Worm (Caenorhabditis elegans) whole organism, young adult: ENCODE data around the gene dct-12.

Source experiments
- D2030.7 ChIP-seq: fragments of 200-800 bp; sonication (Bioruptor generic); IDR thresholded peaks from 2 replicates; pipeline ENCODE4 v1.3.6; 2022; ENCODE audit warnings: missing genetic modification reagents, missing genetic modification characterization, missing compliant biosample characterization
- F33H1.4 ChIP-seq: fragments of 200-800 bp; sonication (Bioruptor generic); IDR thresholded peaks from 2 replicates; pipeline ENCODE4 v1.3.6; 2022; ENCODE audit warnings: missing genetic modification reagents, missing genetic modification characterization, missing compliant biosample characterization
- F49E8.2 ChIP-seq: sonication (generic microtip); optimal IDR thresholded peaks from 3 replicates; lab custom pipeline; 2017; ENCODE audit warnings: missing genetic modification characterization, mild to moderate bottlenecking, missing compliant biosample characterization, antibody characterized with exemption, moderate library complexity; ENCODE audit not compliant: insufficient read depth
- K11D2.4 ChIP-seq: fragments of 200-800 bp; sonication (Bioruptor generic); IDR thresholded peaks from 2 replicates; pipeline ENCODE4 v1.3.6; 2022; ENCODE audit warnings: missing genetic modification reagents, missing genetic modification characterization, missing compliant biosample characterization
- K12H6.12 ChIP-seq: fragments of 200-800 bp; sonication (Bioruptor generic); optimal IDR thresholded peaks from 2 replicates; lab custom pipeline; 2018; ENCODE audit warnings: mild to moderate bottlenecking, missing genetic modification characterization, missing compliant biosample characterization
- Y53G8AR.9 ChIP-seq: fragments of 200-800 bp; sonication (Bioruptor generic); conservative IDR thresholded peaks from 2 replicates; pipeline ENCODE4 v1.3.6; 2022; ENCODE audit warnings: missing genetic modification reagents, missing genetic modification characterization, missing compliant biosample characterization
- aptf-2 ChIP-seq: fragments of 200-800 bp; sonication (Bioruptor generic); conservative IDR thresholded peaks from 2 replicates; pipeline ENCODE4 v1.3.6; 2022; ENCODE audit warnings: missing genetic modification reagents, missing genetic modification characterization, missing compliant biosample characterization
- athp-1 ChIP-seq: sonication (generic microtip); optimal IDR thresholded peaks from 2 replicates; lab custom pipeline; 2017; ENCODE audit warnings: mild to moderate bottlenecking, missing genetic modification characterization, missing compliant biosample characterization
- attf-3 ChIP-seq: fragments of 200-800 bp; sonication (Bioruptor generic); conservative IDR thresholded peaks from 2 replicates; pipeline ENCODE4 v1.3.6; 2022; ENCODE audit warnings: missing genetic modification reagents, missing genetic modification characterization, missing compliant biosample characterization
- attf-5 ChIP-seq: fragments of 200-800 bp; sonication (Bioruptor generic); optimal IDR thresholded peaks from 2 replicates; lab custom pipeline; 2018; ENCODE audit warnings: mild to moderate bottlenecking, missing genetic modification characterization, missing compliant biosample characterization
- ceh-100 ChIP-seq: fragments of 200-800 bp; sonication (Bioruptor generic); IDR thresholded peaks from 2 replicates; pipeline ENCODE4 v1.3.6; 2022; ENCODE audit warnings: missing genetic modification reagents, missing genetic modification characterization, missing compliant biosample characterization
- ceh-27 ChIP-seq: fragments of 200-800 bp; sonication (Bioruptor generic); optimal IDR thresholded peaks from 2 replicates; lab custom pipeline; 2018; ENCODE audit warnings: mild to moderate bottlenecking, missing genetic modification characterization, moderate library complexity, missing compliant biosample characterization
- ceh-79 ChIP-seq: sonication (generic microtip); optimal IDR thresholded peaks from 2 replicates; lab custom pipeline; 2017; ENCODE audit warnings: mild to moderate bottlenecking, missing genetic modification characterization, missing compliant biosample characterization
- ceh-91 ChIP-seq: fragments of 200-800 bp; sonication (Bioruptor generic); IDR thresholded peaks from 2 replicates; pipeline ENCODE4 v1.3.6; 2022; ENCODE audit warnings: missing genetic modification reagents, missing genetic modification characterization, missing compliant biosample characterization
- dox-1 ChIP-seq: fragments of 200-800 bp; sonication (Bioruptor generic); IDR thresholded peaks from 2 replicates; pipeline ENCODE4 v1.3.6; 2022; ENCODE audit warnings: missing genetic modification reagents, missing genetic modification characterization, missing compliant biosample characterization
- dpff-1 ChIP-seq: sonication (generic microtip); optimal IDR thresholded peaks from 2 replicates; lab custom pipeline; 2017; ENCODE audit warnings: mild to moderate bottlenecking, missing genetic modification characterization, missing compliant biosample characterization
- dpl-1 ChIP-seq: fragments of 150-350 bp; optimal IDR thresholded peaks from 2 replicates; lab custom pipeline; 2014; ENCODE audit warnings: missing biosample characterization, missing genetic modification reagents, missing genetic modification characterization
- efl-1 ChIP-seq: fragments of 150-350 bp; optimal IDR thresholded peaks from 2 replicates; lab custom pipeline; 2014; ENCODE audit warnings: missing biosample characterization, missing genetic modification reagents, missing genetic modification characterization
- hmg-1.2 ChIP-seq: fragments of 200-800 bp; sonication (Bioruptor generic); IDR thresholded peaks from 2 replicates; pipeline ENCODE4 v1.3.6; 2022; ENCODE audit warnings: missing genetic modification reagents, missing genetic modification characterization, missing compliant biosample characterization
- hsf-1 ChIP-seq: fragments of 200-800 bp; sonication (Bioruptor generic); IDR thresholded peaks from 2 replicates; pipeline ENCODE4 v1.3.6; 2022; ENCODE audit warnings: missing genetic modification reagents, missing genetic modification characterization, missing compliant biosample characterization
- lin-35 ChIP-seq, 3 experiments: fragments of 150-350 bp in 2 of 3; sonication (generic microtip) in 1 of 3; optimal IDR thresholded peaks; 2 replicates each; lab custom pipeline; 2014 to 2018; ENCODE audit warnings: missing biosample characterization in 3 of 3, missing genetic modification characterization in 3 of 3, missing genetic modification reagents in 3 of 3
- lin-40 ChIP-seq: sonication (generic microtip); optimal IDR thresholded peaks from 2 replicates; lab custom pipeline; 2016; ENCODE audit warnings: missing genetic modification characterization, mild to moderate bottlenecking, missing compliant biosample characterization, missing genotype, missing genetic modification reagents
- lin-54 ChIP-seq: fragments of 200-800 bp; sonication (Bioruptor generic); optimal IDR thresholded peaks from 2 replicates; lab custom pipeline; 2018; ENCODE audit warnings: mild to moderate bottlenecking, missing genetic modification characterization, missing compliant biosample characterization
- lir-1 ChIP-seq: fragments of 200-800 bp; sonication (Bioruptor generic); conservative IDR thresholded peaks from 2 replicates; pipeline ENCODE4 v1.3.6; 2022; ENCODE audit warnings: missing genetic modification reagents, missing genetic modification characterization, missing compliant biosample characterization
- lsl-1 ChIP-seq: fragments of 200-800 bp; sonication (Bioruptor generic); optimal IDR thresholded peaks from 2 replicates; lab custom pipeline; 2018; ENCODE audit warnings: mild to moderate bottlenecking, missing genetic modification characterization, moderate library complexity, missing compliant biosample characterization
- madf-6 ChIP-seq: fragments of 200-800 bp; sonication (Bioruptor generic); IDR thresholded peaks from 2 replicates; pipeline ENCODE4 v1.3.6; 2022; ENCODE audit warnings: missing genetic modification reagents, missing genetic modification characterization, missing compliant biosample characterization
- madf-8 ChIP-seq: fragments of 200-800 bp; sonication (Bioruptor generic); conservative IDR thresholded peaks from 2 replicates; pipeline ENCODE4 v1.3.6; 2022; ENCODE audit warnings: missing genetic modification reagents, missing genetic modification characterization, missing compliant biosample characterization
- mcd-1 ChIP-seq: fragments of 200-800 bp; sonication (Bioruptor generic); IDR thresholded peaks from 2 replicates; pipeline ENCODE4 v1.3.6; 2022; ENCODE audit warnings: missing genetic modification reagents, missing genetic modification characterization, missing compliant biosample characterization
- nhr-80 ChIP-seq: sonication (generic microtip); optimal IDR thresholded peaks from 2 replicates; lab custom pipeline; 2016; ENCODE audit warnings: missing genetic modification characterization, missing compliant biosample characterization
- pbrm-1 ChIP-seq: fragments of 200-800 bp; sonication (Bioruptor generic); IDR thresholded peaks from 2 replicates; pipeline ENCODE4 v1.3.6; 2022; ENCODE audit warnings: missing genetic modification reagents, missing genetic modification characterization, missing compliant biosample characterization
- pha-4 ChIP-seq: fragments of 150-350 bp; sonication (generic microtip); optimal IDR thresholded peaks from 2 replicates; lab custom pipeline; 2014; ENCODE audit warnings: missing biosample characterization, missing genetic modification reagents, missing genetic modification characterization
- rcor-1 ChIP-seq: fragments of 200-800 bp; sonication (Bioruptor generic); IDR thresholded peaks from 2 replicates; pipeline ENCODE4 v1.3.6; 2022; ENCODE audit warnings: missing genetic modification reagents, missing genetic modification characterization, missing compliant biosample characterization
- snpc-1.1 ChIP-seq: sonication (generic microtip); optimal IDR thresholded peaks from 2 replicates; lab custom pipeline; 2017; ENCODE audit warnings: missing genetic modification characterization, mild to moderate bottlenecking, missing compliant biosample characterization, antibody characterized with exemption, moderate library complexity, missing genotype, missing genetic modification reagents; ENCODE audit not compliant: insufficient read depth
- snpc-1.3 ChIP-seq: sonication (generic microtip); optimal IDR thresholded peaks from 2 replicates; lab custom pipeline; 2017; ENCODE audit warnings: missing genetic modification characterization, mild to moderate bottlenecking, missing compliant biosample characterization, antibody characterized with exemption, moderate library complexity, missing genotype, missing genetic modification reagents; ENCODE audit not compliant: insufficient read depth
- snpc-4 ChIP-seq, 5 experiments: fragments of 150-350 bp in 1 of 5; sonication (generic microtip) in 4 of 5; optimal IDR thresholded peaks; 2 replicates each; lab custom pipeline; 2014 to 2018; ENCODE audit warnings: missing genetic modification characterization in 5 of 5, missing biosample characterization in 3 of 5, antibody characterized with exemption in 2 of 5, mild to moderate bottlenecking in 2 of 5, missing compliant biosample characterization in 2 of 5, missing genotype in 2 of 5, moderate library complexity in 2 of 5, missing genetic modification reagents in 1 of 5
- tbp1 ChIP-seq: fragments of 200-800 bp; sonication (Bioruptor generic); optimal IDR thresholded peaks from 2 replicates; lab custom pipeline; 2018; ENCODE audit warnings: mild to moderate bottlenecking, missing genetic modification characterization, missing compliant biosample characterization
- xnd-1 ChIP-seq: sonication (generic microtip); optimal IDR thresholded peaks from 2 replicates; lab custom pipeline; 2016; ENCODE audit warnings: missing genotype, missing genetic modification reagents, missing genetic modification characterization, missing compliant biosample characterization
- ztf-28 ChIP-seq: fragments of 200-800 bp; sonication (Bioruptor generic); IDR thresholded peaks from 2 replicates; pipeline ENCODE4 v1.3.6; 2022; ENCODE audit warnings: missing genetic modification reagents, missing genetic modification characterization, missing compliant biosample characterization

The dct-12 gene

DNA sequence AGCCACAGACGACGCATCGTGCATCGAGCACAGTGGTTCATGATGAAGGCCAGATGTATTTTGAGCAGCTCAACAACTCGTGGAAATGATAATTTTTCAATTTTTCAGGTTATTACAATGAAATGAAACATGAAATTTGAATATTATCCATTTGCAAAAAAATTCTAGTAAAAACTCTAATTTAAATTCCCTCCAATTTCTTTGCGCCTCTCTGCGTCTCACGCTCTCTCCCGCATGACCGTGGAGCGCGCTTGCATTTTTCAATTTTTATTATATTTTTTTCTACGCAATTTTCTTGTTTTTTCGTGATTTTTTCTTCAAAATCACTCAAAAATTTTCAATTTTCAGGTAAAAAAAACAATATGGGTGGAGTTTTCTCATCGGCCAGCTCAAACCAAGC is 27.2 kb upstream of the dct-12 start, which contains the start of gene tag-281:
Gene tag-281 (plus strand): TSS at position 340 of the 400 bp plus-strand sequence.
- TF ChIP-seq lir-1 (GFP tag; lab: Robert Waterston, UW) (0 out of 2 replicates have a peak, but pooled peaks have one; percentile 14), lin-35 (GFP tag; optimal IDR thresholded peaks at IDR 0.05; lab: Kevin White, UChicago) (peak; percentile 36 to 96 (median 75)), efl-1 (peak; percentile 87), mcd-1 (GFP tag; lab: Robert Waterston, UW) (peak; percentile 98), ceh-91 (GFP tag; lab: Robert Waterston, UW) (peak; percentile 35; the same call in 1 of the 2 replicates), dpff-1 (tag; lab: Kevin White, UChicago) (no peak), F49E8.2 (tag; lab: Kevin White, UChicago) (peak; percentile 41), snpc-1.1 (tag; lab: Kevin White, UChicago) (peak; percentile 39), ceh-27 (GFP tag; lab: Kevin White, UChicago) (no peak), hsf-1 (GFP tag; lab: Robert Waterston, UW) (peak; percentile 53), attf-5 (GFP tag; lab: Kevin White, UChicago) (peak; percentile 73), lin-54 (peak; percentile 97), D2030.7 (GFP tag; lab: Robert Waterston, UW) (peak; percentile 28; the same call in 1 of the 2 replicates), dox-1 (GFP tag; lab: Robert Waterston, UW) (peak; percentile 56; the same call in 1 of the 2 replicates), F33H1.4 (GFP tag; lab: Robert Waterston, UW) (peak; percentile 73), pbrm-1 (GFP tag; lab: Robert Waterston, UW) (peak; percentile 66; the same call in 1 of the 2 replicates), dpl-1 (peak; percentile 89), tbp1 (GFP tag; lab: Kevin White, UChicago) (peak; percentile 56), madf-8 (GFP tag; lab: Robert Waterston, UW) (peak; percentile 32; the same call in 1 of the 2 replicates), xnd-1 (peak; percentile 52), ceh-100 (GFP tag; lab: Robert Waterston, UW) (no peak; the same call in 1 of the 2 replicates), pha-4 (tag; lab: Kevin White, UChicago) (peak; percentile 44), rcor-1 (peak; percentile 59), hmg-1.2 (peak; percentile 100), snpc-4 (GFP tag; optimal IDR thresholded peaks at IDR 0.05; lab: Kevin White, UChicago) (no peak), snpc-4 (tag; optimal IDR thresholded peaks at IDR 0.05; lab: Kevin White, UChicago) (peak in 3 of 4 experiments; percentile 1 to 60 (median 33)), snpc-1.3 (tag; lab: Kevin White, UChicago) (peak; percentile 38), madf-6 (peak; percentile 79), K11D2.4 (peak; percentile 52; the same call in 1 of the 2 replicates), ztf-28 (no peak), Y53G8AR.9 (peak; percentile 50; the same call in 1 of the 2 replicates), ceh-79 (tag; lab: Kevin White, UChicago) (no peak), athp-1 (tag; lab: Kevin White, UChicago) (peak; percentile 25), lin-40 (tag; lab: Kevin White, UChicago) (no peak), K12H6.12 (tag; lab: Kevin White, UChicago) (peak; percentile 9), nhr-80 (tag; lab: Kevin White, UChicago) (no peak), attf-3 (GFP tag; lab: Robert Waterston, UW) (peak; percentile 38; the same call in 1 of the 2 replicates), lsl-1 (GFP tag; lab: Kevin White, UChicago) (peak; percentile 66), aptf-2 (GFP tag; lab: Robert Waterston, UW) (no peak)
